Worm (Caenorhabditis elegans) whole organism, L1 larva: ENCODE measurements around the gene F10B5.3.

ENCODE experiments used
- sox-4 ChIP-seq: sonication (generic microtip); optimal IDR thresholded peaks from 2 replicates; lab custom pipeline; 2016; ENCODE audit warnings: missing genetic modification characterization, missing compliant biosample characterization
- tlp-1 ChIP-seq: fragments of 150-350 bp; optimal IDR thresholded peaks from 2 replicates; lab custom pipeline; 2014; ENCODE audit warnings: missing biosample characterization, missing genetic modification characterization

DNA sequence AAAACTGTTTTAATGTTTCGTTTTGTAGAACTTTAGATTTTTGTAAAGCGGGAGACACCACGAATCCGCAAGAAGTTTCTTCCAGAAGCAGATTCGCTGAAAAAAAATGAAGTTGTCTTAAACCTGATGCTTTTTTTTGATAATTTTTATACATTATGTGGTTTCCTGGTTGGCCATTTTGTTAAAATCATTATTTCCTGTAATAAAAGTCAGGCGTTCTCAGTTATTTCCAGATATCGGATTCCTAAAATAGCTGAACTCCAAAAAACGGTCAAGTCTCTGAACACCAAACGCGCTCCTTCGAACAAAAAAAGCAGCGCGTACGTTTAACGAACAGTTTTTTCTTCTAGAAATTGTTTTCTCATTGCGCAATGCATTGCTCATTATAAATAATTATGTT lies 12.5 kb downstream of the F10B5.3 start:
- TF ChIP-seq tlp-1 (tag; lab: Kevin White, UChicago) (no peak), sox-4 (tag; lab: Kevin White, UChicago) (no peak)
